Fruit fly (Drosophila melanogaster): ENCODE data around the gene CG10283.

- TF ChIP-seq CG8478 (optimal IDR thresholded peaks at IDR 0.05) = no peak
- no peak for TF ChIP-seq CTCF (optimal IDR thresholded peaks at IDR 0.05)
These were observed 40.6 kb upstream of the CG10283 start for dm6 chr2L:18524896-18525295.

All from S2 (cell line).